Worm (Caenorhabditis elegans) whole organism, young adult: Measurements from ENCODE around the gene ckr-2.

Source experiments
- B0035.1 ChIP-seq: sonication (generic microtip); optimal IDR thresholded peaks from 2 replicates; lab custom pipeline; 2016; ENCODE audit warnings: missing genetic modification characterization, mild to moderate bottlenecking, missing compliant biosample characterization, missing genotype, missing genetic modification reagents
- D2030.7 ChIP-seq: fragments of 200-800 bp; sonication (Bioruptor generic); IDR thresholded peaks from 2 replicates; pipeline ENCODE4 v1.3.6; 2022; ENCODE audit warnings: missing genetic modification reagents, missing genetic modification characterization, missing compliant biosample characterization
- F10E7.11 ChIP-seq: sonication (generic microtip); optimal IDR thresholded peaks from 2 replicates; lab custom pipeline; 2017; ENCODE audit warnings: mild to moderate bottlenecking, missing genetic modification characterization, moderate library complexity, missing compliant biosample characterization
- F33H1.4 ChIP-seq: fragments of 200-800 bp; sonication (Bioruptor generic); IDR thresholded peaks from 2 replicates; pipeline ENCODE4 v1.3.6; 2022; ENCODE audit warnings: missing genetic modification reagents, missing genetic modification characterization, missing compliant biosample characterization
- F57C9.4 ChIP-seq: sonication (generic microtip); optimal IDR thresholded peaks from 2 replicates; lab custom pipeline; 2017; ENCODE audit warnings: mild to moderate bottlenecking, missing genetic modification characterization, missing compliant biosample characterization
- Y56A3A.18 ChIP-seq: fragments of 200-800 bp; sonication (Bioruptor generic); IDR thresholded peaks from 2 replicates; pipeline ENCODE4 v1.3.6; 2022; ENCODE audit warnings: missing genetic modification reagents, missing genetic modification characterization, missing compliant biosample characterization
- Y67H2A.10 ChIP-seq: fragments of 200-800 bp; sonication (Bioruptor generic); conservative IDR thresholded peaks from 2 replicates; pipeline ENCODE4 v1.3.6; 2022; ENCODE audit warnings: missing genetic modification reagents, missing genetic modification characterization, missing compliant biosample characterization
- Y95B8A.8 ChIP-seq: fragments of 200-800 bp; sonication (Bioruptor generic); IDR thresholded peaks from 2 replicates; pipeline ENCODE4 v1.3.6; 2022; ENCODE audit warnings: missing genetic modification reagents, missing genetic modification characterization, missing compliant biosample characterization
- aptf-2 ChIP-seq: fragments of 200-800 bp; sonication (Bioruptor generic); conservative IDR thresholded peaks from 2 replicates; pipeline ENCODE4 v1.3.6; 2022; ENCODE audit warnings: missing genetic modification reagents, missing genetic modification characterization, missing compliant biosample characterization
- athp-1 ChIP-seq: sonication (generic microtip); optimal IDR thresholded peaks from 2 replicates; lab custom pipeline; 2017; ENCODE audit warnings: mild to moderate bottlenecking, missing genetic modification characterization, missing compliant biosample characterization
- attf-3 ChIP-seq: fragments of 200-800 bp; sonication (Bioruptor generic); conservative IDR thresholded peaks from 2 replicates; pipeline ENCODE4 v1.3.6; 2022; ENCODE audit warnings: missing genetic modification reagents, missing genetic modification characterization, missing compliant biosample characterization
- attf-5 ChIP-seq: fragments of 200-800 bp; sonication (Bioruptor generic); optimal IDR thresholded peaks from 2 replicates; lab custom pipeline; 2018; ENCODE audit warnings: mild to moderate bottlenecking, missing genetic modification characterization, missing compliant biosample characterization
- bed-1 ChIP-seq: fragments of 200-800 bp; sonication (Bioruptor generic); IDR thresholded peaks from 2 replicates; pipeline ENCODE4 v1.3.6; 2022; ENCODE audit warnings: missing genetic modification reagents, missing genetic modification characterization, missing compliant biosample characterization
- ccch-3 ChIP-seq: fragments of 200-800 bp; sonication (Bioruptor generic); optimal IDR thresholded peaks from 2 replicates; lab custom pipeline; 2018; ENCODE audit warnings: mild to moderate bottlenecking, missing genetic modification characterization, missing compliant biosample characterization
- die-1 ChIP-seq: sonication (generic microtip); optimal IDR thresholded peaks from 2 replicates; lab custom pipeline; 2016; ENCODE audit warnings: missing genotype, mild to moderate bottlenecking, missing genetic modification characterization, missing compliant biosample characterization
- efl-1 ChIP-seq: fragments of 150-350 bp; optimal IDR thresholded peaks from 2 replicates; lab custom pipeline; 2014; ENCODE audit warnings: missing biosample characterization, missing genetic modification reagents, missing genetic modification characterization
- him-1 ChIP-seq: sonication (generic microtip); optimal IDR thresholded peaks from 2 replicates; lab custom pipeline; 2016; ENCODE audit warnings: missing genotype, missing genetic modification reagents, missing genetic modification characterization, missing compliant biosample characterization
- hmg-1.2 ChIP-seq: fragments of 200-800 bp; sonication (Bioruptor generic); IDR thresholded peaks from 2 replicates; pipeline ENCODE4 v1.3.6; 2022; ENCODE audit warnings: missing genetic modification reagents, missing genetic modification characterization, missing compliant biosample characterization
- hrde-1 ChIP-seq: sonication (generic microtip); optimal IDR thresholded peaks from 2 replicates; lab custom pipeline; 2016; ENCODE audit warnings: missing genetic modification characterization, mild to moderate bottlenecking, missing compliant biosample characterization, moderate library complexity, missing genotype, missing genetic modification reagents, borderline replicate concordance
- lin-35 ChIP-seq, 3 experiments: fragments of 150-350 bp in 2 of 3; sonication (generic microtip) in 1 of 3; optimal IDR thresholded peaks; 2 replicates each; lab custom pipeline; 2014 to 2018; ENCODE audit warnings: missing biosample characterization in 3 of 3, missing genetic modification characterization in 3 of 3, missing genetic modification reagents in 3 of 3
- lin-54 ChIP-seq: fragments of 200-800 bp; sonication (Bioruptor generic); optimal IDR thresholded peaks from 2 replicates; lab custom pipeline; 2018; ENCODE audit warnings: mild to moderate bottlenecking, missing genetic modification characterization, missing compliant biosample characterization
- lir-1 ChIP-seq: fragments of 200-800 bp; sonication (Bioruptor generic); conservative IDR thresholded peaks from 2 replicates; pipeline ENCODE4 v1.3.6; 2022; ENCODE audit warnings: missing genetic modification reagents, missing genetic modification characterization, missing compliant biosample characterization
- lsl-1 ChIP-seq: fragments of 200-800 bp; sonication (Bioruptor generic); optimal IDR thresholded peaks from 2 replicates; lab custom pipeline; 2018; ENCODE audit warnings: mild to moderate bottlenecking, missing genetic modification characterization, moderate library complexity, missing compliant biosample characterization
- madf-6 ChIP-seq: fragments of 200-800 bp; sonication (Bioruptor generic); IDR thresholded peaks from 2 replicates; pipeline ENCODE4 v1.3.6; 2022; ENCODE audit warnings: missing genetic modification reagents, missing genetic modification characterization, missing compliant biosample characterization
- mel-28 ChIP-seq: sonication (generic microtip); optimal IDR thresholded peaks from 2 replicates; lab custom pipeline; 2016; ENCODE audit warnings: borderline replicate concordance, mild to moderate bottlenecking, missing genetic modification characterization, missing compliant biosample characterization
- nfya-1 ChIP-seq: sonication (generic microtip); optimal IDR thresholded peaks from 2 replicates; lab custom pipeline; 2017; ENCODE audit warnings: antibody characterized with exemption, missing compliant biosample characterization, missing genetic modification characterization, borderline replicate concordance; ENCODE audit not compliant: insufficient read depth
- nfyb-1 ChIP-seq: fragments of 200-800 bp; sonication (Bioruptor generic); IDR thresholded peaks from 2 replicates; pipeline ENCODE4 v1.3.6; 2022; ENCODE audit warnings: missing genetic modification reagents, missing genetic modification characterization, missing compliant biosample characterization
- nhr-80 ChIP-seq: sonication (generic microtip); optimal IDR thresholded peaks from 2 replicates; lab custom pipeline; 2016; ENCODE audit warnings: missing genetic modification characterization, missing compliant biosample characterization
- pha-4 ChIP-seq: fragments of 150-350 bp; sonication (generic microtip); optimal IDR thresholded peaks from 2 replicates; lab custom pipeline; 2014; ENCODE audit warnings: missing biosample characterization, missing genetic modification reagents, missing genetic modification characterization
- rec-8 ChIP-seq, 2 experiments: sonication (generic microtip); optimal IDR thresholded peaks; 2 replicates each; lab custom pipeline; 2016; ENCODE audit warnings: mild to moderate bottlenecking in 2 of 2, missing genetic modification characterization in 2 of 2, missing genetic modification reagents in 2 of 2, missing genotype in 2 of 2, missing biosample characterization in 1 of 2, missing compliant biosample characterization in 1 of 2, moderate library complexity in 1 of 2
- repo-1 ChIP-seq: sonication (generic microtip); optimal IDR thresholded peaks from 2 replicates; lab custom pipeline; 2017; ENCODE audit warnings: mild to moderate bottlenecking, missing genetic modification characterization, missing compliant biosample characterization
- snpc-1.1 ChIP-seq: sonication (generic microtip); optimal IDR thresholded peaks from 2 replicates; lab custom pipeline; 2017; ENCODE audit warnings: missing genetic modification characterization, mild to moderate bottlenecking, missing compliant biosample characterization, antibody characterized with exemption, moderate library complexity, missing genotype, missing genetic modification reagents; ENCODE audit not compliant: insufficient read depth
- snpc-1.3 ChIP-seq: sonication (generic microtip); optimal IDR thresholded peaks from 2 replicates; lab custom pipeline; 2017; ENCODE audit warnings: missing genetic modification characterization, mild to moderate bottlenecking, missing compliant biosample characterization, antibody characterized with exemption, moderate library complexity, missing genotype, missing genetic modification reagents; ENCODE audit not compliant: insufficient read depth
- tbx-9 ChIP-seq: sonication (generic microtip); optimal IDR thresholded peaks from 2 replicates; lab custom pipeline; 2016; ENCODE audit warnings: borderline replicate concordance, missing genetic modification characterization, inconsistent platforms, missing compliant biosample characterization
- tlf-1 ChIP-seq: fragments of 200-800 bp; sonication (Bioruptor generic); optimal IDR thresholded peaks from 2 replicates; lab custom pipeline; 2018; ENCODE audit warnings: mild to moderate bottlenecking, missing genetic modification characterization, missing compliant biosample characterization
- xnd-1 ChIP-seq: sonication (generic microtip); optimal IDR thresholded peaks from 2 replicates; lab custom pipeline; 2016; ENCODE audit warnings: missing genotype, missing genetic modification reagents, missing genetic modification characterization, missing compliant biosample characterization
- zim-3 ChIP-seq: sonication (generic microtip); optimal IDR thresholded peaks from 2 replicates; lab custom pipeline; 2017; ENCODE audit warnings: mild to moderate bottlenecking, missing genetic modification characterization, moderate library complexity, missing compliant biosample characterization
- ztf-25 ChIP-seq: fragments of 200-800 bp; sonication (Bioruptor generic); IDR thresholded peaks from 2 replicates; pipeline ENCODE4 v1.3.6; 2022; ENCODE audit warnings: missing genetic modification reagents, missing genetic modification characterization, missing compliant biosample characterization
- ztf-3 ChIP-seq: fragments of 200-800 bp; sonication (Bioruptor generic); optimal IDR thresholded peaks from 2 replicates; lab custom pipeline; 2018; ENCODE audit warnings: mild to moderate bottlenecking, missing genetic modification characterization, missing compliant biosample characterization

ckr-2 gene

ce11 chrIII:1962552-1962951 lies 58.8 kb downstream of the ckr-2 start (continued):
- no peak for TF ChIP-seq die-1 (tag; lab: Kevin White, UChicago)
- TF ChIP-seq Y95B8A.8 (GFP tag; lab: Robert Waterston, UW) = no peak
- TF ChIP-seq efl-1 (GFP tag; lab: Kevin White, UChicago) = peak; percentile 72
- TF ChIP-seq repo-1 (tag; lab: Kevin White, UChicago) = no peak
- no peak for TF ChIP-seq ztf-25 (GFP tag; lab: Robert Waterston, UW)
- TF ChIP-seq mel-28 = no peak
- no peak for TF ChIP-seq aptf-2 (GFP tag; lab: Robert Waterston, UW)
- TF ChIP-seq hmg-1.2 (GFP tag; lab: Robert Waterston, UW) = no peak
- no peak for TF ChIP-seq ccch-3 (GFP tag; lab: Kevin White, UChicago)
- no peak for TF ChIP-seq xnd-1 (tag; lab: Kevin White, UChicago)
- no peak for TF ChIP-seq D2030.7 (GFP tag; lab: Robert Waterston, UW)
- TF ChIP-seq F33H1.4 (GFP tag; lab: Robert Waterston, UW) = 0 out of 2 replicates have a peak, but pooled peaks have one; percentile 7
- TF ChIP-seq pha-4 = no peak
- no peak for TF ChIP-seq rec-8 (tag; optimal IDR thresholded peaks at IDR 0.05; lab: Kevin White, UChicago)
- TF ChIP-seq F10E7.11 (tag; lab: Kevin White, UChicago) = no peak
- no peak for TF ChIP-seq lir-1 (GFP tag; lab: Robert Waterston, UW)
- peak; percentile 18 for TF ChIP-seq lin-54 (GFP tag; lab: Kevin White, UChicago)
- TF ChIP-seq nhr-80 (tag; lab: Kevin White, UChicago) = peak; percentile 78
- TF ChIP-seq nfya-1 (tag; lab: Kevin White, UChicago) = no peak
- no peak for TF ChIP-seq zim-3
- TF ChIP-seq tlf-1 (GFP tag; lab: Kevin White, UChicago) = no peak
- TF ChIP-seq bed-1 (GFP tag; lab: Robert Waterston, UW) = no peak
- TF ChIP-seq madf-6 (GFP tag; lab: Robert Waterston, UW) = peak; percentile 69
- TF ChIP-seq attf-5 (GFP tag; lab: Kevin White, UChicago) = peak; percentile 56
- TF ChIP-seq nfyb-1 (GFP tag; lab: Robert Waterston, UW) = no peak
- TF ChIP-seq attf-3 (GFP tag; lab: Robert Waterston, UW) = no peak
- no peak for TF ChIP-seq athp-1 (tag; lab: Kevin White, UChicago)
- TF ChIP-seq snpc-1.3 = no peak

ce11 chrIII:1961895-1962506 lies 59.4 kb downstream of the ckr-2 start, which contains the start of gene mboa-6:
mboa-6 (minus strand) TSS chrIII:1961945.
- TF ChIP-seq snpc-1.1 (tag; lab: Kevin White, UChicago) (no peak), hrde-1 (tag; lab: Kevin White, UChicago) (no peak), lsl-1 (no peak), tbx-9 (tag; lab: Kevin White, UChicago) (no peak), him-1 (tag; lab: Kevin White, UChicago) (no peak), lin-35 (GFP tag; optimal IDR thresholded peaks at IDR 0.05; lab: Kevin White, UChicago) (no peak), ztf-3 (GFP tag; lab: Kevin White, UChicago) (no peak), B0035.1 (no peak), attf-5 (GFP tag; lab: Kevin White, UChicago) (no peak), F33H1.4 (GFP tag; lab: Robert Waterston, UW) (no peak), Y56A3A.18 (GFP tag; lab: Robert Waterston, UW) (no peak), F57C9.4 (no peak), Y67H2A.10 (GFP tag; lab: Robert Waterston, UW) (no peak)
